Fruit fly (Drosophila melanogaster): ENCODE results near the gene eys.
A peak's percentile ranks its signal among the peaks of the same experiment; 100 is the strongest.

eys gene

dm6 chr2L:2362808-2363394 is 51.4 kb downstream of the eys start (continued):
- TF ChIP-seq CG31627 (GFP tag; optimal IDR thresholded peaks at IDR 0.05) (no peak), svp (GFP tag) (no peak), eg (GFP tag; IDR thresholded peaks at IDR 0.05) (no peak), CG3919 (GFP tag; optimal IDR thresholded peaks at IDR 0.05) (no peak), fd59A (GFP tag; optimal IDR thresholded peaks at IDR 0.05) (no peak), Blimp-1 (GFP tag; optimal IDR thresholded peaks at IDR 0.05) (peak; percentile 89), CG6854 (GFP tag; optimal IDR thresholded peaks at IDR 0.05) (peak; percentile 53), OdsH (GFP tag; optimal IDR thresholded peaks at IDR 0.05) (no peak)

DNA sequence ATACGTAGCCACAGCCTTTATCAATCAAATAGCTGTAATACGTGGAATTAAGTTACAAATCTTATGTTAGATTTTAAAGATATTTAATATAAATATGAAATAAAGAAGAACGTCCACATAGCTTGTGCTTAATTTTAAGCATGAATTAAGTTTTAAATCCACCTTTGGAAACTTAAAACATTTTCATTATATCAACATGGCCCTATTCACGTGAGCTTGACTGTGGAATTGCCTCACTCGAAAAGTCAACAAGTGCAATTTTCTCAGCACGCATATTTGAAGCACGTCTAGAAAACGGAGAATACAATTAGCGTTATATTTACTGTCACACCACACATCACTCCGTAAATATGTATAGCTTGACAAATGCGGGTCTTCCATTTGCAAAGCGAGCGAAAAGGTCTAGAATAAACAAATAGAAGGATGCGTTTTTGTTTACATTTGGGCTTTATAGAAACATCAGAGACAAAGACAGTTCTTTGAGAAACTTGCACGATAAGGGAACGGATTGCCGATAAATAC is 52.2 kb downstream of the eys start:
- peak; percentile 92 for TF ChIP-seq CG6792 (GFP tag; optimal IDR thresholded peaks at IDR 0.05)
- TF ChIP-seq OdsH (GFP tag; optimal IDR thresholded peaks at IDR 0.05): peak; percentile 95
- peak; percentile 87 for TF ChIP-seq Hr39 (GFP tag; optimal IDR thresholded peaks at IDR 0.05)
- peak; percentile 93 for TF ChIP-seq Eip93F (GFP tag; optimal IDR thresholded peaks at IDR 0.05)
- no peak for TF ChIP-seq Hr38 (GFP tag; optimal IDR thresholded peaks at IDR 0.05)
- TF ChIP-seq CG6854 (GFP tag; optimal IDR thresholded peaks at IDR 0.05): peak; percentile 93
- peak; percentile 89 for TF ChIP-seq cyc (GFP tag; optimal IDR thresholded peaks at IDR 0.05)
- peak; percentile 87 for TF ChIP-seq fd59A (GFP tag; optimal IDR thresholded peaks at IDR 0.05)
- peak; percentile 96 for TF ChIP-seq fkh (GFP tag; optimal IDR thresholded peaks at IDR 0.05)
- peak; percentile 64 for TF ChIP-seq Ets21C (GFP tag; optimal IDR thresholded peaks at IDR 0.05)
- peak; percentile 93 for TF ChIP-seq esn (GFP tag; optimal IDR thresholded peaks at IDR 0.05)
- peak; percentile 95 to 97 for TF ChIP-seq ss (GFP tag; optimal IDR thresholded peaks at IDR 0.05)
- TF ChIP-seq Sox14 (GFP tag; optimal IDR thresholded peaks at IDR 0.05): peak; percentile 67
- peak; percentile 88 for TF ChIP-seq pdm3 (GFP tag; optimal IDR thresholded peaks at IDR 0.05)
- peak; percentile 52 for TF ChIP-seq dac (GFP tag; optimal IDR thresholded peaks at IDR 0.05)
- peak; percentile 95 for TF ChIP-seq Smox (GFP tag; optimal IDR thresholded peaks at IDR 0.05)
- peak; percentile 88 for TF ChIP-seq vri (GFP tag; optimal IDR thresholded peaks at IDR 0.05)
- peak; percentile 93 for TF ChIP-seq Lpt (GFP tag; optimal IDR thresholded peaks at IDR 0.05)
- peak; percentile 95 for TF ChIP-seq CG3919 (GFP tag; optimal IDR thresholded peaks at IDR 0.05)
- TF ChIP-seq Eip75B (GFP tag; optimal IDR thresholded peaks at IDR 0.05): peak; percentile 96
- peak; percentile 96 for TF ChIP-seq CG6808 (GFP tag; optimal IDR thresholded peaks at IDR 0.05)
- TF ChIP-seq CG10669 (GFP tag; optimal IDR thresholded peaks at IDR 0.05): peak; percentile 96
- peak; percentile 95 for TF ChIP-seq CG8119 (GFP tag; IDR thresholded peaks at IDR 0.05)
- peak; percentile 86 for TF ChIP-seq CG31627 (GFP tag; optimal IDR thresholded peaks at IDR 0.05)
- peak; percentile 94 for TF ChIP-seq CG11762 (GFP tag; optimal IDR thresholded peaks at IDR 0.05; ENCODE audit: insufficient read depth)
- peak; percentile 97 for TF ChIP-seq svp (GFP tag)
- peak; percentile 94 for TF ChIP-seq Hr4 (GFP tag; optimal IDR thresholded peaks at IDR 0.05)
- TF ChIP-seq CG15336 (GFP tag; IDR thresholded peaks at IDR 0.05): peak; percentile 98
- TF ChIP-seq Met (GFP tag; optimal IDR thresholded peaks at IDR 0.05): peak; percentile 93
- peak; percentile 90 for TF ChIP-seq CG10631 (GFP tag; optimal IDR thresholded peaks at IDR 0.05)
- peak; percentile 97 for TF ChIP-seq CG3032 (tag; optimal IDR thresholded peaks at IDR 0.05)
- peak; percentile 91 for TF ChIP-seq CG4318 (GFP tag; optimal IDR thresholded peaks at IDR 0.05)
- TF ChIP-seq net (GFP tag; optimal IDR thresholded peaks at IDR 0.05): peak; percentile 94
- TF ChIP-seq CG6276 (GFP tag; optimal IDR thresholded peaks at IDR 0.05): peak; percentile 95
- peak; percentile 92 for TF ChIP-seq lz (GFP tag; optimal IDR thresholded peaks at IDR 0.05)
- TF ChIP-seq fd85E (GFP tag; optimal IDR thresholded peaks at IDR 0.05): peak; percentile 69
- peak; percentile 92 for TF ChIP-seq CG11294 (GFP tag; IDR thresholded peaks at IDR 0.05)
- peak; percentile 90 for TF ChIP-seq CG7368 (GFP tag; optimal IDR thresholded peaks at IDR 0.05)
- peak; percentile 81 for TF ChIP-seq CG8319 (GFP tag; optimal IDR thresholded peaks at IDR 0.05)
- TF ChIP-seq Sox102F (GFP tag; optimal IDR thresholded peaks at IDR 0.05): peak; percentile 92
- peak; percentile 97 for TF ChIP-seq CG6163 (GFP tag; IDR thresholded peaks at IDR 0.05)
- TF ChIP-seq Gug (GFP tag; IDR thresholded peaks at IDR 0.05): peak; percentile 94
- peak; percentile 82 for TF ChIP-seq CG11902 (GFP tag; optimal IDR thresholded peaks at IDR 0.05)
- TF ChIP-seq CG8632 (GFP tag; optimal IDR thresholded peaks at IDR 0.05): peak; percentile 96
- peak; percentile 99 for TF ChIP-seq Eip78C (GFP tag)
- TF ChIP-seq acj6 (GFP tag; optimal IDR thresholded peaks at IDR 0.05): peak; percentile 96
- peak; percentile 96 for TF ChIP-seq CG34406 (GFP tag; optimal IDR thresholded peaks at IDR 0.05)
